Worm (Caenorhabditis elegans) whole organism, late embryonic: Measurements from ENCODE around the gene T24H10.1.

Experiments used
- C38D4.7 ChIP-seq: fragments of 200-800 bp; sonication (Bioruptor generic); optimal IDR thresholded peaks from 2 replicates; lab custom pipeline; 2018; ENCODE audit warnings: mild to moderate bottlenecking, missing genetic modification characterization, moderate library complexity, missing compliant biosample characterization
- F13H6.1 ChIP-seq: sonication (generic microtip); optimal IDR thresholded peaks from 2 replicates; lab custom pipeline; 2016; ENCODE audit warnings: missing genetic modification characterization, missing compliant biosample characterization
- ceh-6 ChIP-seq: fragments of 200-800 bp; sonication (Bioruptor generic); optimal IDR thresholded peaks from 2 replicates; lab custom pipeline; 2018; ENCODE audit warnings: mild to moderate bottlenecking, missing genetic modification characterization, missing compliant biosample characterization
- dmd-4 ChIP-seq: sonication (generic microtip); optimal IDR thresholded peaks from 2 replicates; lab custom pipeline; 2016; ENCODE audit warnings: borderline replicate concordance, missing genetic modification characterization, missing compliant biosample characterization
- hlh-30 ChIP-seq: sonication (generic microtip); optimal IDR thresholded peaks from 2 replicates; lab custom pipeline; 2017; ENCODE audit warnings: antibody characterized with exemption, missing genetic modification characterization, missing compliant biosample characterization; ENCODE audit not compliant: insufficient read depth
- hlh-6 ChIP-seq: sonication (generic microtip); optimal IDR thresholded peaks from 2 replicates; lab custom pipeline; 2016; ENCODE audit warnings: missing genotype, missing genetic modification characterization, missing compliant biosample characterization
- pqm-1 ChIP-seq: sonication (generic microtip); optimal IDR thresholded peaks from 2 replicates; lab custom pipeline; 2016; ENCODE audit warnings: missing genetic modification characterization, missing compliant biosample characterization
- tbx-2 ChIP-seq: sonication (generic microtip); optimal IDR thresholded peaks from 2 replicates; lab custom pipeline; 2016; ENCODE audit warnings: missing genetic modification characterization, missing compliant biosample characterization
- unc-55 ChIP-seq: sonication (generic microtip); optimal IDR thresholded peaks from 2 replicates; lab custom pipeline; 2017; ENCODE audit warnings: missing biosample characterization, missing genetic modification reagents, missing genetic modification characterization
- ztf-16 ChIP-seq: sonication (generic microtip); optimal IDR thresholded peaks from 2 replicates; lab custom pipeline; 2017; ENCODE audit warnings: missing genetic modification characterization, missing compliant biosample characterization

- TF ChIP-seq unc-55 (GFP tag; lab: Kevin White, UChicago): no peak
- no peak for TF ChIP-seq hlh-6 (tag; lab: Kevin White, UChicago)
- TF ChIP-seq dmd-4 (tag; lab: Kevin White, UChicago): no peak
- TF ChIP-seq ztf-16: no peak
- no peak for TF ChIP-seq C38D4.7 (GFP tag; lab: Kevin White, UChicago)
- TF ChIP-seq F13H6.1: no peak
- no peak for TF ChIP-seq ceh-6 (GFP tag; lab: Kevin White, UChicago)
- TF ChIP-seq pqm-1 (tag; lab: Kevin White, UChicago): no peak
- no peak for TF ChIP-seq hlh-30 (tag; lab: Kevin White, UChicago)
- no peak for TF ChIP-seq tbx-2 (tag; lab: Kevin White, UChicago)
Measured at ce11 chrII:9125007-9125406, 25.8 kb downstream of the T24H10.1 start.
